Fruit fly (Drosophila melanogaster): ENCODE results near the gene CG5783.

Gene CG5783

dm6 chr2L:18148552-18149219 lies 7.2 kb upstream of the CG5783 start (continued):
- no peak for TF ChIP-seq tin (GFP tag; optimal IDR thresholded peaks at IDR 0.05)
- no peak for TF ChIP-seq ssp (GFP tag; IDR thresholded peaks at IDR 0.05)
- TF ChIP-seq Neu2 (GFP tag; optimal IDR thresholded peaks at IDR 0.05; ENCODE audit: borderline replicate concordance) = no peak
- peak; percentile 47 for TF ChIP-seq tio (GFP tag; optimal IDR thresholded peaks at IDR 0.05)
- TF ChIP-seq CG3163 (GFP tag; optimal IDR thresholded peaks at IDR 0.05) = no peak
- TF ChIP-seq MESR4 (GFP tag; optimal IDR thresholded peaks at IDR 0.05) = peak; percentile 14
- TF ChIP-seq chif (GFP tag; optimal IDR thresholded peaks at IDR 0.05) = peak in 1 of 2 experiments; percentile 74
- TF ChIP-seq gsb-n (tag; optimal IDR thresholded peaks at IDR 0.05) = peak; percentile 63
- TF ChIP-seq dan (GFP tag; IDR thresholded peaks at IDR 0.05) = no peak
- peak; percentile 62; the same call in 2 of the 3 replicates for TF ChIP-seq Mrtf (GFP tag; IDR thresholded peaks at IDR 0.05)
- TF ChIP-seq CG16815 (GFP tag; optimal IDR thresholded peaks at IDR 0.05) = no peak
- TF ChIP-seq abd-A (tag; optimal IDR thresholded peaks at IDR 0.05) = no peak
- peak; percentile 44 for TF ChIP-seq Hand (GFP tag; optimal IDR thresholded peaks at IDR 0.05)
- peak; percentile 67 for TF ChIP-seq B-H2 (GFP tag; optimal IDR thresholded peaks at IDR 0.05)
- TF ChIP-seq shn (GFP tag; optimal IDR thresholded peaks at IDR 0.05) = peak; percentile 18
- peak; percentile 66 for TF ChIP-seq CG6254 (GFP tag; optimal IDR thresholded peaks at IDR 0.05)
- TF ChIP-seq ind (GFP tag; optimal IDR thresholded peaks at IDR 0.05) = peak; percentile 5
- TF ChIP-seq CG4404 (GFP tag; IDR thresholded peaks at IDR 0.05) = no peak
- TF ChIP-seq grau (tag; optimal IDR thresholded peaks at IDR 0.05) = peak; percentile 43
- TF ChIP-seq CG11695 (GFP tag; IDR thresholded peaks at IDR 0.05) = no peak
- TF ChIP-seq hth (optimal IDR thresholded peaks at IDR 0.05) = no peak
- TF ChIP-seq Fer3 (tag; optimal IDR thresholded peaks at IDR 0.05) = peak; percentile 67
- TF ChIP-seq MBD-R2 (GFP tag; IDR thresholded peaks at IDR 0.05) = peak; percentile 29; the same call in 1 of the 2 replicates
- no peak for TF ChIP-seq CG30431 (GFP tag; optimal IDR thresholded peaks at IDR 0.05)
- TF ChIP-seq zen2 (GFP tag; IDR thresholded peaks at IDR 0.05; ENCODE audit: partially characterized antibody) = no peak
- TF ChIP-seq CG18619 (GFP tag; optimal IDR thresholded peaks at IDR 0.05) = peak; percentile 56
- TF ChIP-seq CG17186 (GFP tag; optimal IDR thresholded peaks at IDR 0.05) = peak; percentile 42
- no peak for TF ChIP-seq CG7357 (GFP tag; IDR thresholded peaks at IDR 0.05)
- TF ChIP-seq CG34422 (GFP tag; IDR thresholded peaks at IDR 0.05) = no peak
- TF ChIP-seq CG10654 (GFP tag; optimal IDR thresholded peaks at IDR 0.05) = peak; percentile 54
- no peak for TF ChIP-seq jumu (GFP tag; optimal IDR thresholded peaks at IDR 0.05)
- TF ChIP-seq gcm2 (GFP tag; optimal IDR thresholded peaks at IDR 0.05) = peak; percentile 55
- TF ChIP-seq Camta (GFP tag; optimal IDR thresholded peaks at IDR 0.05) = peak; percentile 58
- no peak for TF ChIP-seq CG3726 (GFP tag; IDR thresholded peaks at IDR 0.05)
- TF ChIP-seq CG2875 (GFP tag; optimal IDR thresholded peaks at IDR 0.05) = peak; percentile 69
- TF ChIP-seq cad (GFP tag; optimal IDR thresholded peaks at IDR 0.05) = no peak
- TF ChIP-seq CG4617 (GFP tag; optimal IDR thresholded peaks at IDR 0.05; ENCODE audit: borderline replicate concordance) = no peak
- TF ChIP-seq ewg (GFP tag; optimal IDR thresholded peaks at IDR 0.05) = peak; percentile 49
- TF ChIP-seq CG11085 (GFP tag; IDR thresholded peaks at IDR 0.05) = no peak
- TF ChIP-seq CTCF (GFP tag; optimal IDR thresholded peaks at IDR 0.05) = peak; percentile 6
- peak; percentile 50 for TF ChIP-seq CG11504 (tag; optimal IDR thresholded peaks at IDR 0.05)
- TF ChIP-seq CG6765 (GFP tag; optimal IDR thresholded peaks at IDR 0.05) = peak; percentile 72
- TF ChIP-seq fu2 (GFP tag; optimal IDR thresholded peaks at IDR 0.05) = no peak
- peak; percentile 69 for TF ChIP-seq CG4707 (GFP tag; optimal IDR thresholded peaks at IDR 0.05)
- TF ChIP-seq NFAT (GFP tag; IDR thresholded peaks at IDR 0.05) = peak; percentile 76
- TF ChIP-seq tna (GFP tag; IDR thresholded peaks at IDR 0.05; ENCODE audit: partially characterized antibody) = no peak
- TF ChIP-seq CG2199 (GFP tag; IDR thresholded peaks at IDR 0.05) = 0 out of 3 replicates have a peak, but pooled peaks have one; percentile 24
- TF ChIP-seq ac (GFP tag; optimal IDR thresholded peaks at IDR 0.05) = peak; percentile 62
- TF ChIP-seq Xbp1 (GFP tag; optimal IDR thresholded peaks at IDR 0.05) = no peak
- peak; percentile 29 for TF ChIP-seq her (GFP tag; optimal IDR thresholded peaks at IDR 0.05)
- TF ChIP-seq gfzf (GFP tag; optimal IDR thresholded peaks at IDR 0.05) = no peak

Measured in whole organism, embryonic.